Fruit fly (Drosophila melanogaster): ENCODE measurements around the gene TAF1B.

DNA sequence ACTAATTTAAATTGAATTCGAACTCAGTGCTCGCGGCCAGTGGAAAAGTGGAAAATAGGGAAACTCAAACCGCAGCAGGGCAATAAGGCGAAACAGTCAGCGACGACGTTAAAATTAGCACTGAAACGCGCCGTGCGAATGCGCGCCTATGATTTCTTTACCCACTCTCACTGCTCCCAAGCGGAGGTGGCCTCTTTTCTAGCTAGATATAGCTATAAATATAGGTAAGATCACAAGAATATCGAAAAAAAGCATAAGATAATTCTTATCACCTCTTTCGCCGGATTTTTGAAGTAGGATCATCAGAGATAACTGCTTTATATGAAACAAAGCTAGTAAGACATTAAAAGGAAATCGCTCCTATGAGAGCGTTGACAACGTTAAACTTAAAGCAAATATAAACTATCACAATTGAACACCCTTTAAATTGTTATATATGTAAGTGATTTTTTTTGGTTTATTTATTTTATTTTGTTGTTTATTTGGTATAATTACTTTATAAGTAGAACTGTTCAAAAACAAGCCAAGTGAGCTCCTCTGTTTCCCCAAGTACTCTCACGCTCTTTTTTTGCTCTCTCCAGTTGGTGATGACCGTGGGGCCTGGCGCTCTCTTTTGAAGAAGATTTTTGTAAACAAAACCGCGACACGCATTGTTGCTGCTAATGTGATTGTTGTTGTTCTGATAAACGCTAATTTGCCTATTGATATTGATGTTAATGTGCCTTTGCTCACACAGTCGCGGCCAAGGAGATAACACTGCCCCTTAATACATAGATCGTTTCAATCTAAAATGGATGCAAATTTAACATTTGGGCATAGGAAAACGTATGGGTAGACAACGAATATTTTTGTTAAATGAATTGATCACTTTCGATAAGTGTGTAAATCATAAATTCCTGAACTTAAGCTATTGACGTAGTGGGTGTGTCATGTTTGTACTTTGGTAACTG is 4.1 kb downstream of the TAF1B start, which contains the start of gene tws:
- no peak for TF ChIP-seq HLHmδ (GFP tag; optimal IDR thresholded peaks at IDR 0.05)
- peak; percentile 46; the same call in 1 of the 2 replicates for TF ChIP-seq Bgb (GFP tag; IDR thresholded peaks at IDR 0.05; ENCODE audit: partially characterized antibody)
- peak; percentile 12 for TF ChIP-seq Mes4 (GFP tag; optimal IDR thresholded peaks at IDR 0.05)
- peak; percentile 19 for TF ChIP-seq fd96Cb (tag; optimal IDR thresholded peaks at IDR 0.05)
- TF ChIP-seq her (GFP tag; optimal IDR thresholded peaks at IDR 0.05): peak; percentile 74
- no peak for TF ChIP-seq Nf-YB (GFP tag; optimal IDR thresholded peaks at IDR 0.05)
- TF ChIP-seq Hr3 (GFP tag; optimal IDR thresholded peaks at IDR 0.05): peak; percentile 16
- peak; percentile 75 for TF ChIP-seq otp (GFP tag; IDR thresholded peaks at IDR 0.05)
- peak; percentile 36 for TF ChIP-seq CG34376 (GFP tag; optimal IDR thresholded peaks at IDR 0.05)
- peak; percentile 10 for TF ChIP-seq CG13296 (GFP tag; optimal IDR thresholded peaks at IDR 0.05)
